Worm (Caenorhabditis elegans): Measurements from ENCODE around the gene tsp-8.

DNA sequence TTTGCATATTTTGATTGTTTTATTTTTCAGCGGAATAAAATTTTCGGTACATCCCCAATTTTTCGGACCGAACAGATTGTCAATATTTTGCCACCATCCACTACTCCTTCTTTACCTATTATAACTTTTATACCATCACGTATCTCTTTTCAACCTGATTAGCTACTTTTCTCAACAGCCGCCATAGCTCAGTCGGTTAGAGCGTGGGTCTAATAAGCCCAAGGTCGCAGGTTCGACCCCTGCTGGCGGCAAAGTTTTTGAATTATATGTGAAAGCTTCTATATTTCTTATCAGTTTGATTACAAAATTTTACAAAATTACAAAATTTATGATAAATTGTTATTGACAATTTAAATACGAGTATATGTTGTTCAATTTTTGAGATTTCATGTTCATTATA lies 50.3 kb downstream of the tsp-8 start:
- TF ChIP-seq nhr-10 (tag; optimal IDR thresholded peaks at IDR 0.05): no peak
- TF ChIP-seq ztf-11 (tag; optimal IDR thresholded peaks at IDR 0.05): no peak
- TF ChIP-seq elt-1 (tag; optimal IDR thresholded peaks at IDR 0.05): no peak
- no peak for TF ChIP-seq fos-1 (tag; optimal IDR thresholded peaks at IDR 0.05)
- no peak for TF ChIP-seq ama-1 (optimal IDR thresholded peaks at IDR 0.05)
- no peak for TF ChIP-seq aly-2 (tag; optimal IDR thresholded peaks at IDR 0.05)
- TF ChIP-seq mdl-1 (tag; optimal IDR thresholded peaks at IDR 0.05): no peak
- TF ChIP-seq skn-1 (tag; optimal IDR thresholded peaks at IDR 0.05): no peak
- no peak for TF ChIP-seq nhr-12 (tag; optimal IDR thresholded peaks at IDR 0.05)

Data from whole organism, L2 larva.